Worm (Caenorhabditis elegans) whole organism, mixed stage, embryonic: Measurements from ENCODE around the gene ketn-1.

ENCODE experiments used
- bed-3 ChIP-seq: fragments of 200-800 bp; sonication (Bioruptor generic); optimal IDR thresholded peaks from 3 replicates; lab custom pipeline; 2018; ENCODE audit warnings: mild to moderate bottlenecking, missing genetic modification characterization, moderate library complexity, missing compliant biosample characterization
- blmp-1 ChIP-seq: fragments of 150-350 bp; optimal IDR thresholded peaks from 2 replicates; lab custom pipeline; 2014; ENCODE audit warnings: missing biosample characterization, missing genetic modification characterization
- elt-3 ChIP-seq: fragments of 150-350 bp; optimal IDR thresholded peaks from 2 replicates; lab custom pipeline; 2014; ENCODE audit warnings: missing biosample characterization, missing genetic modification characterization
- nhr-12 ChIP-seq: fragments of 150-350 bp; optimal IDR thresholded peaks from 2 replicates; lab custom pipeline; 2014; ENCODE audit warnings: missing biosample characterization, missing genetic modification characterization
- nhr-237 ChIP-seq: fragments of 150-350 bp; optimal IDR thresholded peaks from 2 replicates; lab custom pipeline; 2014; ENCODE audit warnings: missing biosample characterization, missing genetic modification characterization
- nhr-28 ChIP-seq: fragments of 150-350 bp; optimal IDR thresholded peaks from 2 replicates; lab custom pipeline; 2014; ENCODE audit warnings: missing biosample characterization, missing genetic modification characterization
- nhr-76 ChIP-seq: sonication (generic microtip); optimal IDR thresholded peaks from 2 replicates; lab custom pipeline; 2017; ENCODE audit warnings: missing biosample characterization, missing genetic modification characterization
- snpc-4 ChIP-seq: fragments of 150-350 bp; optimal IDR thresholded peaks from 2 replicates; lab custom pipeline; 2014; ENCODE audit warnings: missing biosample characterization, missing genetic modification characterization
- unc-62 ChIP-seq: fragments of 150-350 bp; optimal IDR thresholded peaks from 2 replicates; lab custom pipeline; 2014; ENCODE audit warnings: missing biosample characterization, missing genetic modification reagents, missing genetic modification characterization

DNA sequence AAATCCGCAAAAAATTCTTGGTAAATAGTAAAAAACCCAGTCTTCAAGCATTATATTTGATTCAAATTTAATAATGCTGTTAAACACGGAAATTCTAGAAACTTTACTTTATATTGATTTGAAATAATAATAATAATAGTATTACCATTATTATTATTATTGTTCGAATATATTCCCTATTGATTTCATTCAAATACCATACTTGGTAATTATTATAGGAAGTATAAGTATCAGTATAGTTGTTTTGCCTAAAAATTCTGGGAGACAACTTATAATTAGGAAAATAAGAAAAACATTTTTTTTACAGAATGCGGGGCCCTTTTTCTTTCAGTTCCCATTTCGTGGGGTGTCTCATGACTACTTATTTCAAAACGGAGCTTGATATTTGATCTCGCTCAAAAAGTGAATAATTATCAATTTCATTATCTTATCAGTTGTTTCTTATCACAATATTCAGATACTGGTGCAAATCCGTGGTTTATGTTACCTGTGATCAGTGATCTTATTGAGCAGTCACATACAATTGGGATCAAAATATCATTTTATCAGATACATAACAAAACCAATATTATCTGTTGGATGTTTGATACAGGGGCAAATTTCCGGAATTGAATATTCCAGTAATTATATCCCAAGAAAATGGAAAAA lies 40.8 kb upstream of the ketn-1 start, which contains the start of gene srj-49:
- TF ChIP-seq bed-3 (GFP tag; lab: Kevin White, UChicago) (no peak), unc-62 (GFP tag; lab: Kevin White, UChicago) (no peak), nhr-237 (tag; lab: Kevin White, UChicago) (no peak), nhr-76 (tag; lab: Kevin White, UChicago) (no peak), snpc-4 (tag; lab: Kevin White, UChicago) (no peak), nhr-12 (tag; lab: Kevin White, UChicago) (no peak), elt-3 (no peak), nhr-28 (tag; lab: Kevin White, UChicago) (no peak), blmp-1 (tag; lab: Kevin White, UChicago) (no peak)
